Fruit fly (Drosophila melanogaster) whole organism, embryonic: ENCODE measurements around the gene ImpE3.

ENCODE experiments used
- ATbp ChIP-seq: fragments of 200-800 bp; sonication (Bioruptor generic); optimal IDR thresholded peaks from 2 replicates; lab custom pipeline; 2017; ENCODE audit warnings: missing biosample characterization, mild to moderate bottlenecking, missing genetic modification characterization, missing genetic modification reagents
- Antp ChIP-seq: fragments of 200-800 bp; sonication (Bioruptor generic); optimal IDR thresholded peaks from 3 replicates; lab custom pipeline; 2016; ENCODE audit warnings: missing biosample characterization, missing genetic modification characterization
- BEAF-32 ChIP-seq: fragments of 200-800 bp; sonication (Bioruptor generic); optimal IDR thresholded peaks from 3 replicates; lab custom pipeline; 2017; ENCODE audit warnings: missing biosample characterization, missing genetic modification characterization, mild to moderate bottlenecking, moderate library complexity, missing genetic modification reagents
- CG10267 ChIP-seq: fragments of 200-800 bp; sonication (Bioruptor generic); optimal IDR thresholded peaks from 2 replicates; lab custom pipeline; 2018; ENCODE audit warnings: missing biosample characterization, mild to moderate bottlenecking, missing genetic modification characterization, moderate library complexity
- CG10565 ChIP-seq: fragments of 200-800 bp; sonication (Bioruptor generic); optimal IDR thresholded peaks from 3 replicates; lab custom pipeline; 2016; ENCODE audit warnings: missing biosample characterization, mild to moderate bottlenecking, missing genetic modification characterization
- CG10959 ChIP-seq: fragments of 200-800 bp; sonication (Bioruptor generic); IDR thresholded peaks from 2 replicates; pipeline ENCODE4 v1.3.6; 2022; ENCODE audit warnings: missing biosample characterization, missing genetic modification characterization
- CG12104 ChIP-seq: fragments of 200-800 bp; sonication (Bioruptor generic); optimal IDR thresholded peaks from 3 replicates; lab custom pipeline; 2016; ENCODE audit warnings: missing biosample characterization, missing genetic modification characterization
- CG1233 ChIP-seq: fragments of 200-800 bp; sonication (Bioruptor generic); optimal IDR thresholded peaks from 4 replicates; lab custom pipeline; 2018; ENCODE audit warnings: missing biosample characterization, mild to moderate bottlenecking, missing genetic modification characterization
- CG12942 ChIP-seq: fragments of 200-800 bp; sonication (Bioruptor generic); optimal IDR thresholded peaks from 3 replicates; lab custom pipeline; 2016; ENCODE audit warnings: missing biosample characterization, missing genetic modification characterization
- CG13424 ChIP-seq: fragments of 200-800 bp; sonication (Bioruptor generic); optimal IDR thresholded peaks from 2 replicates; lab custom pipeline; 2019; ENCODE audit warnings: missing biosample characterization, mild to moderate bottlenecking, missing genetic modification characterization, moderate library complexity
- CG13624 ChIP-seq: fragments of 200-800 bp; sonication (Bioruptor generic); optimal IDR thresholded peaks from 2 replicates; lab custom pipeline; 2016; ENCODE audit warnings: missing biosample characterization, missing genetic modification characterization
- CG14667 ChIP-seq: fragments of 200-800 bp; sonication (Bioruptor generic); IDR thresholded peaks from 2 replicates; pipeline ENCODE4 v1.3.6; 2022; ENCODE audit warnings: missing biosample characterization, missing genetic modification characterization
- CG15514 ChIP-seq: fragments of 200-800 bp; sonication (Bioruptor generic); optimal IDR thresholded peaks from 3 replicates; lab custom pipeline; 2017; ENCODE audit warnings: missing biosample characterization, missing genetic modification characterization, mild to moderate bottlenecking, moderate library complexity, missing genetic modification reagents
- CG17361 ChIP-seq: fragments of 200-800 bp; sonication (Bioruptor generic); IDR thresholded peaks from 3 replicates; pipeline ENCODE4 v1.3.6; 2022; ENCODE audit warnings: missing biosample characterization, missing genetic modification characterization
- CG18262 ChIP-seq: fragments of 200-800 bp; optimal IDR thresholded peaks from 3 replicates; lab custom pipeline; 2019; ENCODE audit warnings: missing biosample characterization, mild to moderate bottlenecking, missing genetic modification characterization, moderate library complexity
- CG2712 ChIP-seq: fragments of 200-800 bp; optimal IDR thresholded peaks from 3 replicates; lab custom pipeline; 2019; ENCODE audit warnings: missing biosample characterization, mild to moderate bottlenecking, missing genetic modification characterization, moderate library complexity
- CG34422 ChIP-seq: fragments of 200-800 bp; sonication (Bioruptor generic); IDR thresholded peaks from 3 replicates; pipeline ENCODE4 v1.3.6; 2022; ENCODE audit warnings: missing biosample characterization, missing genetic modification characterization
- CG3726 ChIP-seq: fragments of 200-800 bp; sonication (Bioruptor generic); IDR thresholded peaks from 3 replicates; pipeline ENCODE4, ENCODE4 v1.3.6; 2022; ENCODE audit warnings: missing biosample characterization, missing genetic modification characterization
- CG5245 ChIP-seq: fragments of 200-800 bp; sonication (Bioruptor generic); optimal IDR thresholded peaks from 3 replicates; lab custom pipeline; 2016; ENCODE audit warnings: missing biosample characterization, missing genetic modification characterization
- CG6791 ChIP-seq: fragments of 200-800 bp; sonication (Bioruptor generic); IDR thresholded peaks from 3 replicates; pipeline ENCODE4 v1.3.6; 2022; ENCODE audit warnings: missing biosample characterization, missing genetic modification characterization; ENCODE audit not compliant: partially characterized antibody
- CG7987 ChIP-seq: fragments of 200-800 bp; sonication (Bioruptor generic); optimal IDR thresholded peaks from 2 replicates; lab custom pipeline; 2018; ENCODE audit warnings: missing biosample characterization, mild to moderate bottlenecking, missing genetic modification characterization, moderate library complexity
- CG8944 ChIP-seq: fragments of 200-800 bp; sonication (Bioruptor generic); optimal IDR thresholded peaks from 3 replicates; lab custom pipeline; 2016; ENCODE audit warnings: missing biosample characterization, missing genetic modification characterization
- CTCF ChIP-seq: fragments of 200-800 bp; sonication (Bioruptor generic); optimal IDR thresholded peaks from 2 replicates; lab custom pipeline; 2017; ENCODE audit warnings: missing biosample characterization, mild to moderate bottlenecking, missing genetic modification characterization, moderate library complexity
- D19A ChIP-seq: fragments of 200-800 bp; optimal IDR thresholded peaks from 3 replicates; lab custom pipeline; 2019; ENCODE audit warnings: missing biosample characterization, mild to moderate bottlenecking, missing genetic modification characterization, moderate library complexity
- Dp ChIP-seq: fragments of 200-800 bp; sonication (Bioruptor generic); optimal IDR thresholded peaks from 2 replicates; lab custom pipeline; 2018; ENCODE audit warnings: missing biosample characterization, mild to moderate bottlenecking, missing genetic modification characterization, moderate library complexity
- E2f2 ChIP-seq: fragments of 200-800 bp; sonication (Bioruptor generic); IDR thresholded peaks from 2 replicates; pipeline ENCODE4 v1.3.6; 2022; ENCODE audit warnings: missing biosample characterization, missing genetic modification characterization
- Ets97D ChIP-seq: fragments of 200-800 bp; sonication (Bioruptor generic); optimal IDR thresholded peaks from 3 replicates; lab custom pipeline; 2016; ENCODE audit warnings: missing biosample characterization, missing genetic modification characterization
- Kr ChIP-seq: fragments of 200-800 bp; sonication (Bioruptor generic); optimal IDR thresholded peaks from 2 replicates; lab custom pipeline; 2017; ENCODE audit warnings: missing biosample characterization, mild to moderate bottlenecking, missing genetic modification characterization
- Med ChIP-seq: fragments of 200-800 bp; sonication (Bioruptor generic); peaks from one replicate; lab custom pipeline; 2016; ENCODE audit warnings: missing biosample characterization, missing genetic modification characterization, mild to moderate bottlenecking, inconsistent platforms, moderate library complexity
- NK7.1 ChIP-seq: fragments of 200-800 bp; sonication (Bioruptor generic); optimal IDR thresholded peaks from 3 replicates; lab custom pipeline; 2016; ENCODE audit warnings: missing biosample characterization, missing genetic modification characterization
- Nf-YC ChIP-seq: fragments of 200-800 bp; optimal IDR thresholded peaks from 3 replicates; lab custom pipeline; 2019; ENCODE audit warnings: missing biosample characterization, mild to moderate bottlenecking, missing genetic modification characterization, moderate library complexity
- NfI ChIP-seq: fragments of 200-800 bp; sonication (Bioruptor generic); optimal IDR thresholded peaks from 3 replicates; lab custom pipeline; 2018; ENCODE audit warnings: missing biosample characterization, mild to moderate bottlenecking, missing genetic modification characterization, moderate library complexity
- Scr ChIP-seq: fragments of 200-800 bp; sonication (Bioruptor generic); IDR thresholded peaks from 2 replicates; pipeline ENCODE4 v1.3.6; 2022; ENCODE audit warnings: missing biosample characterization, missing genetic modification characterization; ENCODE audit not compliant: partially characterized antibody
- Sry-β ChIP-seq: fragments of 200-800 bp; sonication (Bioruptor generic); optimal IDR thresholded peaks from 2 replicates; lab custom pipeline; 2018; ENCODE audit warnings: missing biosample characterization, mild to moderate bottlenecking, missing genetic modification characterization, moderate library complexity
- Taf1 ChIP-seq: fragments of 200-800 bp; sonication (Bioruptor generic); IDR thresholded peaks from 2 replicates; pipeline ENCODE4 v1.3.6; 2022; ENCODE audit warnings: missing biosample characterization, missing genetic modification characterization
- Xbp1 ChIP-seq: fragments of 200-800 bp; sonication (Bioruptor generic); optimal IDR thresholded peaks from 3 replicates; lab custom pipeline; 2016; ENCODE audit warnings: missing biosample characterization, mild to moderate bottlenecking, missing genetic modification characterization
- amos ChIP-seq: fragments of 200-800 bp; sonication (Bioruptor generic); IDR thresholded peaks from 2 replicates; pipeline ENCODE4 v1.3.6; 2022; ENCODE audit warnings: missing biosample characterization, missing genetic modification characterization; ENCODE audit not compliant: partially characterized antibody
- ap ChIP-seq: fragments of 200-800 bp; sonication (Bioruptor generic); IDR thresholded peaks from 2 replicates; pipeline ENCODE4 v1.3.6; 2022; ENCODE audit warnings: missing biosample characterization, missing genetic modification characterization
- caup ChIP-seq: fragments of 200-800 bp; sonication (Bioruptor generic); optimal IDR thresholded peaks from 3 replicates; lab custom pipeline; 2017; ENCODE audit warnings: missing biosample characterization, mild to moderate bottlenecking, missing genetic modification characterization, moderate library complexity; ENCODE audit not compliant: severe bottlenecking
- ci ChIP-seq: fragments of 200-800 bp; sonication (Bioruptor generic); IDR thresholded peaks from 3 replicates; pipeline ENCODE4 v1.3.6; 2022; ENCODE audit warnings: missing biosample characterization, missing genetic modification characterization
- dpn ChIP-seq, 2 experiments: fragments of 200-800 bp; sonication (Bioruptor generic); optimal IDR thresholded peaks; 3 replicates each; lab custom pipeline; 2016; ENCODE audit warnings: missing biosample characterization in 2 of 2, missing genetic modification characterization in 2 of 2
- emc ChIP-seq: fragments of 200-800 bp; sonication (Bioruptor generic); optimal IDR thresholded peaks from 2 replicates; lab custom pipeline; 2016; ENCODE audit warnings: missing biosample characterization, missing genetic modification characterization
- inv ChIP-seq: fragments of 200-800 bp; sonication (Bioruptor generic); IDR thresholded peaks from 2 replicates; pipeline ENCODE4 v1.3.6; 2022; ENCODE audit warnings: missing biosample characterization, missing genetic modification characterization; ENCODE audit not compliant: partially characterized antibody
- nom ChIP-seq: fragments of 200-800 bp; sonication (Bioruptor generic); optimal IDR thresholded peaks from 2 replicates; lab custom pipeline; 2017; ENCODE audit warnings: missing biosample characterization, missing genetic modification characterization, mild to moderate bottlenecking, moderate library complexity, missing genetic modification reagents
- phol ChIP-seq: fragments of 200-800 bp; sonication (Bioruptor generic); optimal IDR thresholded peaks from 3 replicates; lab custom pipeline; 2018; ENCODE audit warnings: missing biosample characterization, mild to moderate bottlenecking, missing genetic modification characterization, moderate library complexity
- pzg ChIP-seq: fragments of 200-800 bp; sonication (Bioruptor generic); optimal IDR thresholded peaks from 3 replicates; lab custom pipeline; 2018; ENCODE audit warnings: missing biosample characterization, mild to moderate bottlenecking, missing genetic modification characterization, moderate library complexity
- row ChIP-seq: fragments of 200-800 bp; sonication (Bioruptor generic); IDR thresholded peaks from 3 replicates; pipeline ENCODE4 v1.3.6; 2022; ENCODE audit warnings: missing biosample characterization, missing genetic modification characterization
- unc-4 ChIP-seq: fragments of 200-800 bp; sonication (Bioruptor generic); IDR thresholded peaks from 2 replicates; pipeline ENCODE4 v1.3.6; 2022; ENCODE audit warnings: missing biosample characterization, missing genetic modification characterization; ENCODE audit not compliant: partially characterized antibody
- zen ChIP-seq: fragments of 200-800 bp; sonication (Bioruptor generic); optimal IDR thresholded peaks from 3 replicates; lab custom pipeline; 2018; ENCODE audit warnings: missing biosample characterization, mild to moderate bottlenecking, missing genetic modification characterization, moderate library complexity

Gene ImpE3

DNA sequence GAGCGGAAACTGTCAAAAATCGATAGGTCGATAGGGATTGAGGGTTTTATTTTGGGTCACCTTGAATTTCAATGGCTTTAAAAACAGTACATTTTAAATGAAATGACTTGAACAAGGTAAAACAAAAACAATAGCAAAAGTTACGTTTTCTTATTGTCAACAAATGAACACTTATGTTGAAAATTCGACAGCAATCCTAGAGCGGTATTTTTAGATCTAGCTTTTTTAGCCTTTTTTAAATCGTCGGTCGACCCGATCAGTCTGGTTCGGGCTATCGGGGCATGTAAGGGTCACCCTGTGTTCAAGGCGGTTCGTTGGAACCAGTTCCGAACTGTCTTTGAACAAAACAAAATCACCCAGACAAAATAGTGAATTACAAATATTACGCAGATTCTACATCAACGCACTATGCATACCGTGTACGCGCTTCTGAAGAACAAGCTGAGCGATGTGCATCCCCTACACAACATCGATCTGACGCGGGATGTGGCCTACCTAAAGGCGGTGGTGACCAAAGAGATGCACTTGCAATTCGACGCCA is 20.2 kb downstream of the ImpE3 start, which contains the start of the genes CG11052 and CG3223 (continued):
- TF ChIP-seq CG7987 (GFP tag; lab: Kevin White, UChicago) (peak; percentile 21), CG5245 (GFP tag; lab: Kevin White, UChicago) (no peak), pzg (GFP tag; lab: Kevin White, UChicago) (peak; percentile 72), Xbp1 (GFP tag; lab: Kevin White, UChicago) (peak; percentile 40), emc (no peak), Nf-YC (peak; percentile 70), CG17361 (GFP tag; lab: Robert Waterston, UW) (0 out of 3 replicates have a peak, but pooled peaks have one; percentile 17), caup (no peak), CG14667 (no peak), CG13624 (peak; percentile 37), NK7.1 (GFP tag; lab: Kevin White, UChicago) (no peak), Scr (GFP tag; lab: Robert Waterston, UW) (peak; percentile 59), CG13424 (tag; lab: Kevin White, UChicago) (peak; percentile 44), Dp (GFP tag; lab: Kevin White, UChicago) (peak; percentile 69), Sry-β (GFP tag; lab: Kevin White, UChicago) (peak; percentile 81), Taf1 (GFP tag; lab: Robert Waterston, UW) (no peak), CG15514 (GFP tag; lab: Kevin White, UChicago) (peak; percentile 99), CG2712 (tag; lab: Kevin White, UChicago) (peak; percentile 15), CG1233 (peak; percentile 36), Antp (GFP tag; lab: Kevin White, UChicago) (peak; percentile 4), CG18262 (peak; percentile 3), CG10959 (GFP tag; lab: Robert Waterston, UW) (no peak), CG8944 (GFP tag; lab: Kevin White, UChicago) (no peak), CG3726 (GFP tag; lab: Robert Waterston, UW) (no peak), nom (peak; percentile 46), D19A (tag; lab: Kevin White, UChicago) (peak; percentile 64), E2f2 (GFP tag; lab: Robert Waterston, UW) (peak; percentile 79), Med (peak; percentile 89), ATbp (no peak), zen (no peak), unc-4 (GFP tag; lab: Robert Waterston, UW) (peak; percentile 39; the same call in 1 of the 2 replicates), dpn (GFP tag; optimal IDR thresholded peaks at IDR 0.05; lab: Kevin White, UChicago) (peak in 1 of 2 experiments; percentile 21), CG34422 (GFP tag; lab: Robert Waterston, UW) (no peak), CG12942 (GFP tag; lab: Kevin White, UChicago) (no peak), Kr (GFP tag; lab: Kevin White, UChicago) (no peak), ci (peak; percentile 58; the same call in 2 of the 3 replicates), NfI (GFP tag; lab: Kevin White, UChicago) (peak; percentile 64), CG10565 (GFP tag; lab: Kevin White, UChicago) (no peak), amos (GFP tag; lab: Robert Waterston, UW) (peak; percentile 58; the same call in 1 of the 2 replicates), CG6791 (GFP tag; lab: Robert Waterston, UW) (0 out of 3 replicates have a peak, but pooled peaks have one; percentile 22), CG10267 (tag; lab: Kevin White, UChicago) (peak; percentile 51), ap (GFP tag; lab: Robert Waterston, UW) (no peak), CTCF (peak; percentile 20), CG12104 (GFP tag; lab: Kevin White, UChicago) (no peak), inv (peak; percentile 12; the same call in 1 of the 2 replicates), row (GFP tag; lab: Robert Waterston, UW) (peak; percentile 62), phol (tag; lab: Kevin White, UChicago) (peak; percentile 22), Ets97D (GFP tag; lab: Kevin White, UChicago) (peak; percentile 72), BEAF-32 (GFP tag; lab: Kevin White, UChicago) (peak; percentile 55)
